Worm (Caenorhabditis elegans) whole organism, L1 larva: Measurements from ENCODE around the gene K05F1.13.

Experiments
- C04F5.9 ChIP-seq: sonication (generic microtip); optimal IDR thresholded peaks from 2 replicates; lab custom pipeline; 2016; ENCODE audit warnings: missing genetic modification characterization, missing compliant biosample characterization
- C16A3.4 ChIP-seq: fragments of 150-350 bp; optimal IDR thresholded peaks from 2 replicates; lab custom pipeline; 2014; ENCODE audit warnings: missing biosample characterization, missing genetic modification characterization
- C34B4.2 ChIP-seq: sonication (generic microtip); optimal IDR thresholded peaks from 2 replicates; lab custom pipeline; 2017; ENCODE audit warnings: mild to moderate bottlenecking, missing genetic modification characterization, missing compliant biosample characterization
- F16B12.6 ChIP-seq: fragments of 150-350 bp; optimal IDR thresholded peaks from 2 replicates; lab custom pipeline; 2014; ENCODE audit warnings: missing biosample characterization, missing genetic modification characterization
- aha-1 ChIP-seq: fragments of 150-350 bp; optimal IDR thresholded peaks from 2 replicates; lab custom pipeline; 2014; ENCODE audit warnings: missing biosample characterization, missing genetic modification characterization
- alr-1 ChIP-seq: fragments of 200-800 bp; sonication (Bioruptor generic); optimal IDR thresholded peaks from 2 replicates; lab custom pipeline; 2018; ENCODE audit warnings: borderline replicate concordance, mild to moderate bottlenecking, missing genetic modification characterization, missing compliant biosample characterization
- ama-1 ChIP-seq: fragments of 150-350 bp; optimal IDR thresholded peaks from 2 replicates; lab custom pipeline; 2014
- ceh-63 ChIP-seq: fragments of 200-800 bp; sonication (Bioruptor generic); optimal IDR thresholded peaks from 2 replicates; lab custom pipeline; 2018; ENCODE audit warnings: mild to moderate bottlenecking, missing genetic modification characterization, missing compliant biosample characterization
- ceh-82 ChIP-seq, 3 experiments: fragments of 150-350 bp in 1 of 3; sonication (generic microtip) in 2 of 3; optimal IDR thresholded peaks; 2 replicates each; lab custom pipeline; 2014 to 2017; ENCODE audit warnings: missing biosample characterization in 3 of 3, missing genetic modification characterization in 3 of 3
- ceh-90 ChIP-seq: sonication (generic microtip); optimal IDR thresholded peaks from 2 replicates; lab custom pipeline; 2016; ENCODE audit warnings: missing genetic modification characterization, missing compliant biosample characterization
- ces-1 ChIP-seq: fragments of 150-350 bp; optimal IDR thresholded peaks from 2 replicates; lab custom pipeline; 2014; ENCODE audit warnings: missing biosample characterization, missing genetic modification reagents, missing genetic modification characterization
- dpl-1 ChIP-seq, 3 experiments: fragments of 150-350 bp in 2 of 3; sonication (generic microtip) in 1 of 3; optimal IDR thresholded peaks; 2 replicates each; lab custom pipeline; 2014 to 2017; ENCODE audit warnings: missing biosample characterization in 3 of 3, missing genetic modification characterization in 3 of 3, missing genetic modification reagents in 3 of 3
- dsc-1 ChIP-seq: sonication (generic microtip); optimal IDR thresholded peaks from 2 replicates; lab custom pipeline; 2016; ENCODE audit warnings: mild to moderate bottlenecking, missing genetic modification characterization, missing compliant biosample characterization
- efl-1 ChIP-seq, 4 experiments: fragments of 150-350 bp; optimal IDR thresholded peaks in 3 of 4; peaks in 1 of 4; 1 replicate in 1 of 4; 2 replicates in 3 of 4; lab custom pipeline; 2014; ENCODE audit warnings: missing biosample characterization in 2 of 4, missing genetic modification characterization in 2 of 4, missing genetic modification reagents in 2 of 4
- ets-5 ChIP-seq: fragments of 200-800 bp; sonication (Bioruptor generic); IDR thresholded peaks from 2 replicates; pipeline ENCODE4 v1.3.6; 2022; ENCODE audit warnings: missing genetic modification characterization, missing compliant biosample characterization
- fkh-4 ChIP-seq: sonication (generic microtip); optimal IDR thresholded peaks from 2 replicates; lab custom pipeline; 2016; ENCODE audit warnings: missing compliant biosample characterization, missing genetic modification characterization, borderline replicate concordance
- fkh-8 ChIP-seq: sonication (generic microtip); optimal IDR thresholded peaks from 2 replicates; lab custom pipeline; 2016; ENCODE audit warnings: mild to moderate bottlenecking, missing genetic modification characterization, missing compliant biosample characterization
- fos-1 ChIP-seq: fragments of 150-350 bp; optimal IDR thresholded peaks from 2 replicates; lab custom pipeline; 2014; ENCODE audit warnings: missing biosample characterization, missing genetic modification characterization
- grh-1 ChIP-seq: fragments of 200-800 bp; sonication (Bioruptor generic); IDR thresholded peaks from 2 replicates; pipeline ENCODE4 v1.3.6; 2022; ENCODE audit warnings: missing genetic modification reagents, missing genetic modification characterization, missing compliant biosample characterization
- jun-1 ChIP-seq: fragments of 150-350 bp; optimal IDR thresholded peaks from 2 replicates; lab custom pipeline; 2014; ENCODE audit warnings: missing biosample characterization, missing genetic modification reagents, missing genetic modification characterization
- lin-13 ChIP-seq: fragments of 150-350 bp; optimal IDR thresholded peaks from 2 replicates; lab custom pipeline; 2014; ENCODE audit warnings: missing biosample characterization, missing genetic modification reagents, missing genetic modification characterization
- lin-35 ChIP-seq, 2 experiments: fragments of 150-350 bp; optimal IDR thresholded peaks; 2 replicates each; lab custom pipeline; 2014; ENCODE audit warnings: missing biosample characterization in 2 of 2, missing genetic modification characterization in 2 of 2, missing genetic modification reagents in 2 of 2
- lsy-2 ChIP-seq, 2 experiments: fragments of 150-350 bp; optimal IDR thresholded peaks; 2 replicates each; lab custom pipeline; 2014; ENCODE audit warnings: missing biosample characterization in 2 of 2, missing genetic modification characterization in 2 of 2
- mdl-1 ChIP-seq, 2 experiments: fragments of 150-350 bp; optimal IDR thresholded peaks; 2 replicates each; lab custom pipeline; 2014 to 2017; ENCODE audit warnings: missing biosample characterization in 2 of 2, missing genetic modification characterization in 2 of 2, inconsistent platforms in 1 of 2
- nhr-12 ChIP-seq: sonication (generic microtip); optimal IDR thresholded peaks from 2 replicates; lab custom pipeline; 2017; ENCODE audit warnings: missing biosample characterization, missing genetic modification characterization
- nhr-19 ChIP-seq: fragments of 200-800 bp; sonication (Bioruptor generic); conservative IDR thresholded peaks from 2 replicates; pipeline ENCODE4 v1.3.6; 2022; ENCODE audit warnings: missing genetic modification characterization, missing compliant biosample characterization
- nhr-20 ChIP-seq: sonication (generic microtip); optimal IDR thresholded peaks from 2 replicates; lab custom pipeline; 2016; ENCODE audit warnings: mild to moderate bottlenecking, missing genetic modification characterization, missing compliant biosample characterization
- nhr-47 ChIP-seq: sonication (generic microtip); optimal IDR thresholded peaks from 2 replicates; lab custom pipeline; 2016; ENCODE audit warnings: mild to moderate bottlenecking, missing genetic modification characterization, moderate library complexity, missing compliant biosample characterization
- nhr-71 ChIP-seq: sonication (generic microtip); optimal IDR thresholded peaks from 2 replicates; lab custom pipeline; 2016; ENCODE audit warnings: mild to moderate bottlenecking, missing genetic modification characterization, moderate library complexity, missing compliant biosample characterization
- nhr-84 ChIP-seq: sonication (generic microtip); optimal IDR thresholded peaks from 2 replicates; lab custom pipeline; 2017; ENCODE audit warnings: missing biosample characterization, missing genetic modification characterization
- nhr-85 ChIP-seq: sonication (generic microtip); peaks from one replicate; lab custom pipeline; 2016; ENCODE audit warnings: missing genetic modification characterization, inconsistent platforms, missing compliant biosample characterization
- pax-3 ChIP-seq: fragments of 200-800 bp; sonication (Bioruptor generic); optimal IDR thresholded peaks from 2 replicates; lab custom pipeline; 2018; ENCODE audit warnings: mild to moderate bottlenecking, missing genetic modification characterization, moderate library complexity, missing compliant biosample characterization
- pqm-1 ChIP-seq: sonication (generic microtip); optimal IDR thresholded peaks from 3 replicates; lab custom pipeline; 2017; ENCODE audit warnings: missing biosample characterization, missing genetic modification characterization
- snpc-4 ChIP-seq: fragments of 150-350 bp; optimal IDR thresholded peaks from 2 replicates; lab custom pipeline; 2014; ENCODE audit warnings: missing biosample characterization, missing genetic modification characterization
- snu-23 ChIP-seq: sonication (generic microtip); optimal IDR thresholded peaks from 2 replicates; lab custom pipeline; 2016; ENCODE audit warnings: missing genetic modification characterization, missing compliant biosample characterization
- sptf-1 ChIP-seq: fragments of 150-350 bp; optimal IDR thresholded peaks from 2 replicates; lab custom pipeline; 2014; ENCODE audit warnings: missing biosample characterization, missing genetic modification characterization
- swsn-7 ChIP-seq: sonication (generic microtip); optimal IDR thresholded peaks from 2 replicates; lab custom pipeline; 2016; ENCODE audit warnings: missing genetic modification characterization, missing compliant biosample characterization
- tlp-1 ChIP-seq: fragments of 150-350 bp; optimal IDR thresholded peaks from 2 replicates; lab custom pipeline; 2014; ENCODE audit warnings: missing biosample characterization, missing genetic modification characterization
- unc-130 ChIP-seq: fragments of 150-350 bp; optimal IDR thresholded peaks from 2 replicates; lab custom pipeline; 2017; ENCODE audit warnings: missing biosample characterization, missing genetic modification characterization, inconsistent platforms
- unc-98 ChIP-seq: fragments of 200-800 bp; sonication (Bioruptor generic); IDR thresholded peaks from 2 replicates; pipeline ENCODE4 v1.3.6; 2022; ENCODE audit warnings: missing genetic modification characterization, missing compliant biosample characterization
- xbp-1 ChIP-seq: sonication (generic microtip); optimal IDR thresholded peaks from 2 replicates; lab custom pipeline; 2016; ENCODE audit warnings: missing genetic modification characterization, missing compliant biosample characterization
- zip-4 ChIP-seq: fragments of 200-800 bp; sonication (Bioruptor generic); optimal IDR thresholded peaks from 2 replicates; lab custom pipeline; 2018; ENCODE audit warnings: mild to moderate bottlenecking, missing genetic modification characterization, moderate library complexity, missing compliant biosample characterization
- ztf-11 ChIP-seq, 2 experiments: sonication (generic microtip); optimal IDR thresholded peaks; 2 replicates each; lab custom pipeline; 2016 to 2017; ENCODE audit warnings: missing genetic modification characterization in 2 of 2, missing biosample characterization in 1 of 2, missing compliant biosample characterization in 1 of 2

Gene K05F1.13

ce11 chrII:5772547-5773142 is 16.3 kb upstream of the K05F1.13 start (continued):
- peak; percentile 59 for TF ChIP-seq nhr-19 (GFP tag; lab: Robert Waterston, UW)
- TF ChIP-seq efl-1 (optimal IDR thresholded peaks at IDR 0.05; lab: Kevin White, UChicago) = peak; percentile 38 to 51
- peak; percentile 24 to 93 for TF ChIP-seq efl-1 (GFP tag; optimal IDR thresholded peaks at IDR 0.05 in 1 of 2; lab: Kevin White, UChicago)

ce11 chrII:5774120-5774519 is 14.8 kb upstream of the K05F1.13 start, which contains the start of the genes dmd-5 and F10C1.1:
dmd-5 (minus strand) TSS chrII:5774220.
F10C1.1 (plus strand) TSS chrII:5774229.
- TF ChIP-seq F16B12.6 (tag; lab: Kevin White, UChicago) (no peak), ces-1 (GFP tag; lab: Kevin White, UChicago) (no peak), pax-3 (tag; lab: Kevin White, UChicago) (no peak), aha-1 (tag; lab: Kevin White, UChicago) (no peak), mdl-1 (tag; optimal IDR thresholded peaks at IDR 0.05; lab: Kevin White, UChicago) (no peak), nhr-85 (tag; lab: Kevin White, UChicago) (no peak), nhr-20 (no peak), ama-1 (lab: Kevin White, UChicago) (no peak), ceh-63 (GFP tag; lab: Kevin White, UChicago) (no peak), zip-4 (GFP tag; lab: Kevin White, UChicago) (no peak), C04F5.9 (tag; lab: Kevin White, UChicago) (no peak), unc-130 (no peak)

- no peak for TF ChIP-seq snpc-4
- TF ChIP-seq pax-3 (tag; lab: Kevin White, UChicago) = peak; percentile 62
- peak; percentile 21 for TF ChIP-seq nhr-71 (tag; lab: Kevin White, UChicago)
- TF ChIP-seq lin-13 (GFP tag; lab: Kevin White, UChicago) = no peak
- no peak for TF ChIP-seq nhr-85 (tag; lab: Kevin White, UChicago)
- no peak for TF ChIP-seq fkh-4 (tag; lab: Kevin White, UChicago)
- no peak for TF ChIP-seq ztf-11 (tag; optimal IDR thresholded peaks at IDR 0.05; lab: Kevin White, UChicago)
- no peak for TF ChIP-seq tlp-1 (tag; lab: Kevin White, UChicago)
- no peak for TF ChIP-seq grh-1 (GFP tag; lab: Robert Waterston, UW)
- no peak for TF ChIP-seq unc-98 (GFP tag; lab: Robert Waterston, UW)
- TF ChIP-seq ceh-90 (tag; lab: Kevin White, UChicago) = no peak
- no peak for TF ChIP-seq pqm-1 (tag; lab: Kevin White, UChicago)
- no peak for TF ChIP-seq nhr-12 (tag; lab: Kevin White, UChicago)
- no peak for TF ChIP-seq mdl-1 (tag; optimal IDR thresholded peaks at IDR 0.05; lab: Kevin White, UChicago)
- TF ChIP-seq fkh-8 (tag; lab: Kevin White, UChicago) = peak; percentile 53
- TF ChIP-seq, all 84 proteins: peak for 3
Measured at ce11 chrII:5774879-5775278, 14.0 kb upstream of the K05F1.13 start.

ce11 chrII:5777372-5777771 is 11.5 kb upstream of the K05F1.13 start:
- TF ChIP-seq alr-1 (tag; lab: Kevin White, UChicago) (no peak), nhr-47 (tag; lab: Kevin White, UChicago) (no peak), nhr-12 (tag; lab: Kevin White, UChicago) (no peak), dsc-1 (tag; lab: Kevin White, UChicago) (no peak)
- TF ChIP-seq, all 84 proteins: peak for 0

ce11 chrII:5779866-5780265 is 9.0 kb upstream of the K05F1.13 start:
- TF ChIP-seq fos-1 (tag; lab: Kevin White, UChicago) = peak; percentile 34
- TF ChIP-seq ets-5 = no peak
- peak; percentile 38 for TF ChIP-seq swsn-7 (tag; lab: Kevin White, UChicago)
- no peak for TF ChIP-seq F16B12.6 (tag; lab: Kevin White, UChicago)
- TF ChIP-seq xbp-1 (tag; lab: Kevin White, UChicago) = peak; percentile 31
- TF ChIP-seq C34B4.2 (tag; lab: Kevin White, UChicago) = no peak
- no peak for TF ChIP-seq sptf-1
- TF ChIP-seq snu-23 (GFP tag; lab: Kevin White, UChicago) = peak; percentile 48
- no peak for TF ChIP-seq ztf-11 (tag; optimal IDR thresholded peaks at IDR 0.05; lab: Kevin White, UChicago)
- TF ChIP-seq dsc-1 (tag; lab: Kevin White, UChicago) = no peak
- peak; percentile 51 for TF ChIP-seq nhr-71 (tag; lab: Kevin White, UChicago)
- TF ChIP-seq nhr-84 = no peak
- no peak for TF ChIP-seq aha-1 (tag; lab: Kevin White, UChicago)
- no peak for TF ChIP-seq C16A3.4 (tag; lab: Kevin White, UChicago)
- no peak for TF ChIP-seq jun-1
- TF ChIP-seq ceh-82 (tag; optimal IDR thresholded peaks at IDR 0.05; lab: Kevin White, UChicago) = peak in 2 of 3 experiments; percentile 22 to 55
- TF ChIP-seq dpl-1 (GFP tag; optimal IDR thresholded peaks at IDR 0.05; lab: Kevin White, UChicago) = peak in 1 of 3 experiments; percentile 3
- no peak for TF ChIP-seq mdl-1 (tag; optimal IDR thresholded peaks at IDR 0.05; lab: Kevin White, UChicago)
- peak in 1 of 2 experiments; percentile 8 for TF ChIP-seq lin-35 (GFP tag; optimal IDR thresholded peaks at IDR 0.05; lab: Kevin White, UChicago)
- peak; percentile 10 to 53 for TF ChIP-seq lsy-2 (tag; optimal IDR thresholded peaks at IDR 0.05; lab: Kevin White, UChicago)
